Worm (Caenorhabditis elegans) whole organism, L3 larva: ENCODE measurements around the gene Y22D7AL.1.

Experiments
- aly-2 ChIP-seq: fragments of 150-350 bp; optimal IDR thresholded peaks from 2 replicates; lab custom pipeline; 2014; ENCODE audit warnings: missing biosample characterization, missing genetic modification characterization
- ceh-16 ChIP-seq: sonication (generic microtip); optimal IDR thresholded peaks from 2 replicates; lab custom pipeline; 2017; ENCODE audit warnings: missing biosample characterization, missing genetic modification characterization
- ceh-82 ChIP-seq: fragments of 150-350 bp; optimal IDR thresholded peaks from 2 replicates; lab custom pipeline; 2014; ENCODE audit warnings: missing biosample characterization, missing genetic modification characterization
- elt-2 ChIP-seq: sonication (generic microtip); optimal IDR thresholded peaks from 2 replicates; lab custom pipeline; 2016; ENCODE audit warnings: missing genetic modification reagents, mild to moderate bottlenecking, missing genetic modification characterization, missing compliant biosample characterization
- elt-3 ChIP-seq, 3 experiments: fragments of 150-350 bp in 1 of 3; sonication (generic microtip) in 2 of 3; optimal IDR thresholded peaks; 2 replicates in 2 of 3; 4 replicates in 1 of 3; lab custom pipeline; 2014 to 2017; ENCODE audit warnings: missing biosample characterization in 3 of 3, missing genetic modification characterization in 3 of 3
- fkh-10 ChIP-seq: sonication (generic microtip); optimal IDR thresholded peaks from 2 replicates; lab custom pipeline; 2017; ENCODE audit warnings: missing biosample characterization, missing genetic modification reagents, missing genetic modification characterization
- lin-15B ChIP-seq: fragments of 150-350 bp; optimal IDR thresholded peaks from 2 replicates; lab custom pipeline; 2014; ENCODE audit warnings: missing biosample characterization, missing genetic modification characterization
- nhr-23 ChIP-seq: fragments of 150-350 bp; optimal IDR thresholded peaks from 2 replicates; lab custom pipeline; 2014; ENCODE audit warnings: missing biosample characterization, missing genetic modification reagents, missing genetic modification characterization
- nhr-25 ChIP-seq: sonication (generic microtip); optimal IDR thresholded peaks from 2 replicates; lab custom pipeline; 2017; ENCODE audit warnings: missing biosample characterization, missing genetic modification characterization
- nhr-67 ChIP-seq: fragments of 150-350 bp; optimal IDR thresholded peaks from 2 replicates; lab custom pipeline; 2014; ENCODE audit warnings: missing biosample characterization, missing genetic modification characterization
- pqm-1 ChIP-seq: fragments of 150-350 bp; optimal IDR thresholded peaks from 2 replicates; lab custom pipeline; 2017; ENCODE audit warnings: missing biosample characterization, missing genetic modification characterization, inconsistent platforms
- skn-1 ChIP-seq: fragments of 150-350 bp; optimal IDR thresholded peaks from 2 replicates; lab custom pipeline; 2014; ENCODE audit warnings: missing biosample characterization, missing genetic modification characterization
- snpc-4 ChIP-seq: fragments of 150-350 bp; optimal IDR thresholded peaks from 2 replicates; lab custom pipeline; 2014; ENCODE audit warnings: missing biosample characterization, missing genetic modification characterization
- zag-1 ChIP-seq: fragments of 150-350 bp; optimal IDR thresholded peaks from 2 replicates; lab custom pipeline; 2014; ENCODE audit warnings: missing biosample characterization, missing genetic modification characterization

DNA sequence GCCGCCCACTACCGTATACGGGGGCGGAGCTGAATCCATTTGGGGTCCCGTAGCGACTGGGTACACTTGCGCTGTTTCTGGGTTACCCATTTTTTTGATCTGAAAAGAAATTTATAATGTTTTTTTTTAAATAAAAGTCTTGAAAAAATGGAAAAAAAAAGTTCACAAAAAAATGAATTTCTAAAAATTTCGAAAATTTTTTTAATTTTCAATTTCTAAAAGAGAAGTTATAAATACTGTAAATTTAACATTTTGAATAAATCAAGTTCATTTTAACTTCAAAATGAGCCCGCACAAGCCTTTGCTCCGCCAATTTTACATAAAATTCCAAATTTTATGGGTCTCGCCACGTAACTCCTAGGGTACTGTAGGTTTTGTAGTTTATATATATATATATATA is 7.5 kb downstream of the Y22D7AL.1 start, which contains the start of gene Y22D7AL.15:
- TF ChIP-seq snpc-4 (tag; lab: Kevin White, UChicago) (no peak), elt-2 (tag; lab: Kevin White, UChicago) (no peak), aly-2 (tag; lab: Kevin White, UChicago) (no peak), skn-1 (tag; lab: Kevin White, UChicago) (no peak), ceh-82 (tag; lab: Kevin White, UChicago) (no peak), ceh-16 (tag; lab: Kevin White, UChicago) (no peak), elt-3 (tag; optimal IDR thresholded peaks at IDR 0.05; lab: Kevin White, UChicago) (no peak), nhr-25 (no peak), pqm-1 (no peak), fkh-10 (no peak), lin-15B (no peak), nhr-23 (no peak), zag-1 (tag; lab: Kevin White, UChicago) (no peak), nhr-67 (tag; lab: Kevin White, UChicago) (no peak)
